Worm (Caenorhabditis elegans) whole organism, L4 larva: ENCODE data around the gene hlh-26.

Experiments used
- D1046.2 ChIP-seq: fragments of 200-800 bp; sonication (Bioruptor generic); IDR thresholded peaks from 2 replicates; pipeline ENCODE4 v1.3.6; 2022; ENCODE audit warnings: missing genetic modification characterization, missing compliant biosample characterization
- F26F4.8 ChIP-seq: fragments of 200-800 bp; sonication (Bioruptor generic); conservative IDR thresholded peaks from 2 replicates; pipeline ENCODE4 v1.3.6; 2022; ENCODE audit warnings: missing genetic modification characterization, missing compliant biosample characterization
- F37D6.2 ChIP-seq: sonication (generic microtip); optimal IDR thresholded peaks from 2 replicates; lab custom pipeline; 2016; ENCODE audit warnings: mild to moderate bottlenecking, missing genetic modification characterization, missing compliant biosample characterization
- Y48G9A.11 ChIP-seq: fragments of 200-800 bp; sonication (Bioruptor generic); IDR thresholded peaks from 2 replicates; pipeline ENCODE4 v1.3.6; 2022; ENCODE audit warnings: missing genetic modification reagents, missing genetic modification characterization, missing compliant biosample characterization
- Y5F2A.4 ChIP-seq: fragments of 200-800 bp; sonication (Bioruptor generic); optimal IDR thresholded peaks from 2 replicates; lab custom pipeline; 2018; ENCODE audit warnings: mild to moderate bottlenecking, missing genetic modification characterization, missing compliant biosample characterization
- ZK546.5 ChIP-seq, 2 experiments: sonication (generic microtip); optimal IDR thresholded peaks; 2 replicates each; lab custom pipeline; 2017; ENCODE audit warnings: missing biosample characterization in 2 of 2, missing genetic modification characterization in 2 of 2
- aha-1 ChIP-seq: fragments of 150-350 bp; peaks from one replicate; lab custom pipeline; 2014; ENCODE audit warnings: missing biosample characterization, missing genetic modification characterization
- ceh-28 ChIP-seq: fragments of 150-350 bp; optimal IDR thresholded peaks from 2 replicates; lab custom pipeline; 2014; ENCODE audit warnings: missing biosample characterization, missing genetic modification reagents, missing genetic modification characterization
- ceh-82 ChIP-seq: sonication (generic microtip); optimal IDR thresholded peaks from 2 replicates; lab custom pipeline; 2017; ENCODE audit warnings: missing biosample characterization, missing genetic modification characterization
- ces-1 ChIP-seq: fragments of 150-350 bp; sonication (generic microtip); optimal IDR thresholded peaks from 4 replicates; lab custom pipeline; 2014; ENCODE audit warnings: missing biosample characterization, missing genetic modification reagents, missing genetic modification characterization
- ctbp-1 ChIP-seq: fragments of 200-800 bp; sonication (Bioruptor generic); IDR thresholded peaks from 2 replicates; pipeline ENCODE4 v1.3.6; 2022; ENCODE audit warnings: missing genetic modification reagents, missing genetic modification characterization, missing compliant biosample characterization
- daf-12 ChIP-seq: fragments of 150-350 bp; optimal IDR thresholded peaks from 2 replicates; lab custom pipeline; 2014; ENCODE audit warnings: missing biosample characterization, missing genetic modification reagents, missing genetic modification characterization
- dmd-6 ChIP-seq: fragments of 200-800 bp; sonication (Bioruptor generic); IDR thresholded peaks from 2 replicates; pipeline ENCODE4 v1.3.6; 2022; ENCODE audit warnings: missing genetic modification reagents, missing genetic modification characterization, missing compliant biosample characterization
- duxl-1 ChIP-seq: sonication (generic microtip); optimal IDR thresholded peaks from 2 replicates; lab custom pipeline; 2016; ENCODE audit warnings: mild to moderate bottlenecking, missing genetic modification characterization, moderate library complexity, missing compliant biosample characterization; ENCODE audit not compliant: poor library complexity
- dve-1 ChIP-seq: sonication (generic microtip); optimal IDR thresholded peaks from 2 replicates; lab custom pipeline; 2017; ENCODE audit warnings: antibody characterized with exemption, mild to moderate bottlenecking, missing genetic modification characterization, missing compliant biosample characterization; ENCODE audit not compliant: insufficient read depth
- egl-27 ChIP-seq: sonication (generic microtip); optimal IDR thresholded peaks from 3 replicates; lab custom pipeline; 2017; ENCODE audit warnings: missing biosample characterization, missing genetic modification reagents, missing genetic modification characterization
- egl-43 ChIP-seq: fragments of 200-800 bp; sonication (Bioruptor generic); IDR thresholded peaks from 2 replicates; pipeline ENCODE4 v1.3.6; 2022; ENCODE audit warnings: missing genetic modification reagents, missing genetic modification characterization, missing compliant biosample characterization
- gei-8 ChIP-seq: fragments of 200-800 bp; sonication (Bioruptor generic); optimal IDR thresholded peaks from 2 replicates; lab custom pipeline; 2018; ENCODE audit warnings: mild to moderate bottlenecking, missing genetic modification characterization, missing compliant biosample characterization
- hlh-30 ChIP-seq: sonication (generic microtip); optimal IDR thresholded peaks from 2 replicates; lab custom pipeline; 2017; ENCODE audit warnings: antibody characterized with exemption, mild to moderate bottlenecking, missing genetic modification characterization, missing compliant biosample characterization; ENCODE audit not compliant: insufficient read depth
- hmg-1.1 ChIP-seq: fragments of 200-800 bp; sonication (Bioruptor generic); IDR thresholded peaks from 2 replicates; pipeline ENCODE4 v1.3.6; 2022; ENCODE audit warnings: missing genetic modification reagents, missing genetic modification characterization, missing compliant biosample characterization
- jun-1 ChIP-seq: fragments of 150-350 bp; optimal IDR thresholded peaks from 2 replicates; lab custom pipeline; 2014; ENCODE audit warnings: missing biosample characterization, missing genetic modification reagents, missing genetic modification characterization
- lim-7 ChIP-seq: fragments of 200-800 bp; sonication (Bioruptor generic); IDR thresholded peaks from 2 replicates; pipeline ENCODE4 v1.3.6; 2022; ENCODE audit warnings: missing genetic modification characterization, missing compliant biosample characterization
- lin-15B ChIP-seq: fragments of 150-350 bp; sonication (generic microtip); optimal IDR thresholded peaks from 3 replicates; lab custom pipeline; 2014; ENCODE audit warnings: missing biosample characterization, missing genetic modification characterization
- lir-3 ChIP-seq: sonication (generic microtip); optimal IDR thresholded peaks from 2 replicates; lab custom pipeline; 2016; ENCODE audit warnings: mild to moderate bottlenecking, missing genetic modification characterization, missing compliant biosample characterization
- mdl-1 ChIP-seq, 2 experiments: fragments of 150-350 bp in 1 of 2; sonication (generic microtip) in 1 of 2; optimal IDR thresholded peaks; 2 replicates each; lab custom pipeline; 2014 to 2017; ENCODE audit warnings: missing biosample characterization in 2 of 2, missing genetic modification characterization in 2 of 2
- mdt-29 ChIP-seq: fragments of 200-800 bp; sonication (Bioruptor generic); IDR thresholded peaks from 2 replicates; pipeline ENCODE4 v1.3.6; 2022; ENCODE audit warnings: missing genetic modification reagents, missing genetic modification characterization, missing compliant biosample characterization
- mxl-3 ChIP-seq: fragments of 200-800 bp; sonication (Bioruptor generic); optimal IDR thresholded peaks from 2 replicates; lab custom pipeline; 2018; ENCODE audit warnings: mild to moderate bottlenecking, missing genetic modification characterization, missing compliant biosample characterization
- nhr-10 ChIP-seq: fragments of 150-350 bp; optimal IDR thresholded peaks from 2 replicates; lab custom pipeline; 2014; ENCODE audit warnings: missing biosample characterization, missing genetic modification characterization
- nhr-102 ChIP-seq: sonication (generic microtip); optimal IDR thresholded peaks from 2 replicates; lab custom pipeline; 2016; ENCODE audit warnings: mild to moderate bottlenecking, missing genetic modification characterization, moderate library complexity, missing compliant biosample characterization
- nhr-11 ChIP-seq: fragments of 150-350 bp; optimal IDR thresholded peaks from 2 replicates; lab custom pipeline; 2014; ENCODE audit warnings: missing biosample characterization, missing genetic modification characterization
- nhr-25 ChIP-seq: sonication (generic microtip); optimal IDR thresholded peaks from 2 replicates; lab custom pipeline; 2017; ENCODE audit warnings: missing genetic modification characterization, mild to moderate bottlenecking, missing compliant biosample characterization, antibody characterized with exemption, moderate library complexity, borderline replicate concordance; ENCODE audit not compliant: insufficient read depth
- nhr-48 ChIP-seq: sonication (generic microtip); optimal IDR thresholded peaks from 2 replicates; lab custom pipeline; 2016; ENCODE audit warnings: mild to moderate bottlenecking, missing genetic modification characterization, missing compliant biosample characterization
- nhr-6 ChIP-seq: fragments of 150-350 bp; optimal IDR thresholded peaks from 2 replicates; lab custom pipeline; 2014; ENCODE audit warnings: missing biosample characterization, missing genetic modification characterization
- nhr-76 ChIP-seq: fragments of 150-350 bp; optimal IDR thresholded peaks from 2 replicates; lab custom pipeline; 2014; ENCODE audit warnings: missing biosample characterization, missing genetic modification characterization
- nhr-77 ChIP-seq: fragments of 150-350 bp; optimal IDR thresholded peaks from 2 replicates; lab custom pipeline; 2014; ENCODE audit warnings: missing biosample characterization, missing genetic modification characterization
- php-3 ChIP-seq: fragments of 200-800 bp; sonication (Bioruptor generic); IDR thresholded peaks from 2 replicates; pipeline ENCODE4 v1.3.6; 2022; ENCODE audit warnings: missing genetic modification reagents, missing genetic modification characterization, missing compliant biosample characterization
- pqm-1 ChIP-seq: sonication (generic microtip); optimal IDR thresholded peaks from 2 replicates; lab custom pipeline; 2017; ENCODE audit warnings: missing biosample characterization, missing genetic modification characterization
- rbr-2 ChIP-seq: sonication (generic microtip); optimal IDR thresholded peaks from 2 replicates; lab custom pipeline; 2016; ENCODE audit warnings: missing genotype, missing genetic modification characterization, missing compliant biosample characterization
- saeg-2 ChIP-seq: fragments of 200-800 bp; sonication (Bioruptor generic); IDR thresholded peaks from 2 replicates; pipeline ENCODE4 v1.3.6; 2022; ENCODE audit warnings: missing genetic modification reagents, missing genetic modification characterization, missing compliant biosample characterization
- sdz-12 ChIP-seq: fragments of 200-800 bp; sonication (Bioruptor generic); optimal IDR thresholded peaks from 2 replicates; lab custom pipeline; 2018; ENCODE audit warnings: mild to moderate bottlenecking, missing genetic modification characterization, missing compliant biosample characterization
- skn-1 ChIP-seq: fragments of 150-350 bp; optimal IDR thresholded peaks from 2 replicates; lab custom pipeline; 2014; ENCODE audit warnings: missing biosample characterization, missing genetic modification characterization
- snpc-4 ChIP-seq: fragments of 150-350 bp; optimal IDR thresholded peaks from 2 replicates; lab custom pipeline; 2014; ENCODE audit warnings: missing biosample characterization, missing genetic modification characterization
- spr-1 ChIP-seq: sonication (generic microtip); optimal IDR thresholded peaks from 2 replicates; lab custom pipeline; 2016; ENCODE audit warnings: mild to moderate bottlenecking, missing genetic modification characterization, missing compliant biosample characterization
- spr-3 ChIP-seq: fragments of 200-800 bp; sonication (Bioruptor generic); optimal IDR thresholded peaks from 2 replicates; lab custom pipeline; 2018; ENCODE audit warnings: mild to moderate bottlenecking, missing genetic modification characterization, missing compliant biosample characterization
- tag-97 ChIP-seq: fragments of 200-800 bp; sonication (Bioruptor generic); IDR thresholded peaks from 2 replicates; pipeline ENCODE4 v1.3.6; 2022; ENCODE audit warnings: missing genetic modification characterization, missing compliant biosample characterization
- tra-1 ChIP-seq: fragments of 200-800 bp; sonication (Bioruptor generic); IDR thresholded peaks from 2 replicates; pipeline ENCODE4 v1.3.6; 2022; ENCODE audit warnings: missing genetic modification reagents, missing genetic modification characterization, missing compliant biosample characterization
- unc-39 ChIP-seq: sonication (generic microtip); optimal IDR thresholded peaks from 2 replicates; lab custom pipeline; 2017; ENCODE audit warnings: missing biosample characterization, missing genetic modification characterization
- vab-7 ChIP-seq: fragments of 200-800 bp; sonication (Bioruptor generic); IDR thresholded peaks from 2 replicates; pipeline ENCODE4 v1.3.6; 2022; ENCODE audit warnings: missing genetic modification reagents, missing genetic modification characterization, missing compliant biosample characterization
- zfp-3 ChIP-seq: fragments of 200-800 bp; sonication (Bioruptor generic); conservative IDR thresholded peaks from 2 replicates; pipeline ENCODE4 v1.3.6; 2022; ENCODE audit warnings: missing genetic modification reagents, missing genetic modification characterization, missing compliant biosample characterization
- zip-2 ChIP-seq: fragments of 150-350 bp; optimal IDR thresholded peaks from 2 replicates; lab custom pipeline; 2014; ENCODE audit warnings: missing biosample characterization, missing genetic modification characterization

hlh-26 gene

DNA sequence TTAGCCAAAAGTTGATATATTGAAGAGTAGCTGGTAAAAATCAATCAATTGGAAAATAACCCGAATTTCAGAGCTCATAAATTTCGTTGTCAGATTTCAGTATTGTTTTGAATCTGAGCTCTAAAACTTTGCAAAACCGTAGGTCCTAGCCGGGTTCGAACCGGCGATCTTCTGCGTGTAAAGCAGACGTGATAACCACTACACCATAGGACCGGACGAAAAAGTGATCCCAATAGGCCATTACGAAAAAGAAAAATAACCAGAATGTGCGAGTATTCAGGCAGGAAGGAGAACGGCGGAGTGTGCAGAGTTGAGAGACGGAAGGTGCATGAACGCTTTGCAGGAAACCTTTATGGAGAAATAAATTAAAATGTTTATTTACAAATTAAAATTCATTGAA lies 43.5 kb upstream of the hlh-26 start (continued):
- TF ChIP-seq ceh-82 (no peak), lin-15B (tag; lab: Kevin White, UChicago) (no peak), lim-7 (peak; percentile 77), nhr-11 (tag; lab: Kevin White, UChicago) (no peak), nhr-10 (tag; lab: Kevin White, UChicago) (no peak), D1046.2 (GFP tag; lab: Robert Waterston, UW) (0 out of 2 replicates have a peak, but pooled peaks have one; percentile 53), dmd-6 (GFP tag; lab: Robert Waterston, UW) (peak; percentile 59), zip-2 (tag; lab: Kevin White, UChicago) (peak; percentile 23), zfp-3 (GFP tag; lab: Robert Waterston, UW) (no peak), duxl-1 (tag; lab: Kevin White, UChicago) (peak; percentile 41), mxl-3 (peak; percentile 32), egl-43 (GFP tag; lab: Robert Waterston, UW) (peak; percentile 90), php-3 (GFP tag; lab: Robert Waterston, UW) (peak; percentile 57; the same call in 1 of the 2 replicates), hmg-1.1 (GFP tag; lab: Robert Waterston, UW) (peak; percentile 80), nhr-48 (tag; lab: Kevin White, UChicago) (no peak), mdt-29 (GFP tag; lab: Robert Waterston, UW) (no peak), daf-12 (tag; lab: Kevin White, UChicago) (no peak), tra-1 (peak; percentile 54; the same call in 1 of the 2 replicates), egl-27 (tag; lab: Kevin White, UChicago) (no peak), F26F4.8 (no peak), Y48G9A.11 (GFP tag; lab: Robert Waterston, UW) (no peak)

DNA sequence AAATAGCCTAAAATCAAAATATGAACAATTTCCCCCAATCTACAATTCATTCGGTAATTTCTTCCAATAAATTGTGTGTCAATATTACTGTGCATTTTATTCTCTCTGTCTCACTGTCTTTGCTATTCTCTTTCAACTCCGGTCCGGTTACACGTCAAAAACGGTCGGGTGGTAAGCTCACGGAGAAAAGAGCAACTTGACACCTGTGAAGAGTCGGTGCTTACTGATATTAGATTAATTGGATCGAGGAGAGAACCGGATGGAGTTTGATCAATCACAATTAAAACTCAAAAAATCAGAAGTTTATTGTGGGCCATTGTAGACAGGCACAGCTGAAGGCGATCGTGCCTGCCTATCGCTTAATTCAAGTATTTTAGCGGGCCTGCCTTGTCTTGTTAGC lies 41.4 kb upstream of the hlh-26 start:
- no peak for TF ChIP-seq skn-1 (tag; lab: Kevin White, UChicago)
- peak; percentile 17 for TF ChIP-seq dve-1 (tag; lab: Kevin White, UChicago)
- TF ChIP-seq nhr-102 (tag; lab: Kevin White, UChicago) = peak; percentile 64
- TF ChIP-seq dmd-6 (GFP tag; lab: Robert Waterston, UW) = peak; percentile 38
- no peak for TF ChIP-seq egl-27 (tag; lab: Kevin White, UChicago)
- TF ChIP-seq aha-1 = peak; percentile 56
- no peak for TF ChIP-seq unc-39 (tag; lab: Kevin White, UChicago)
- no peak for TF ChIP-seq F37D6.2
- no peak for TF ChIP-seq spr-1
- TF ChIP-seq pqm-1 (tag; lab: Kevin White, UChicago) = no peak
- no peak for TF ChIP-seq lir-3 (tag; lab: Kevin White, UChicago)
- TF ChIP-seq F26F4.8 = no peak
- TF ChIP-seq sdz-12 (GFP tag; lab: Kevin White, UChicago) = no peak
- TF ChIP-seq nhr-11 (tag; lab: Kevin White, UChicago) = no peak
- TF ChIP-seq spr-3 = no peak
- no peak for TF ChIP-seq nhr-76 (tag; lab: Kevin White, UChicago)
- no peak for TF ChIP-seq saeg-2
- TF ChIP-seq ces-1 (GFP tag; lab: Kevin White, UChicago) = no peak
- TF ChIP-seq rbr-2 (tag; lab: Kevin White, UChicago) = no peak
- no peak for TF ChIP-seq Y5F2A.4 (GFP tag; lab: Kevin White, UChicago)
- no peak for TF ChIP-seq mdl-1 (tag; optimal IDR thresholded peaks at IDR 0.05; lab: Kevin White, UChicago)
- no peak for TF ChIP-seq ZK546.5 (tag; optimal IDR thresholded peaks at IDR 0.05; lab: Kevin White, UChicago)
- no peak for TF ChIP-seq nhr-25 (tag; lab: Kevin White, UChicago)
- no peak for TF ChIP-seq gei-8 (GFP tag; lab: Kevin White, UChicago)
- TF ChIP-seq mxl-3 = no peak
- no peak for TF ChIP-seq snpc-4
- TF ChIP-seq jun-1 (tag; lab: Kevin White, UChicago) = no peak
- TF ChIP-seq nhr-10 (tag; lab: Kevin White, UChicago) = no peak
- no peak for TF ChIP-seq nhr-77 (tag; lab: Kevin White, UChicago)
- no peak for TF ChIP-seq hlh-30 (tag; lab: Kevin White, UChicago)
- TF ChIP-seq tag-97 (GFP tag; lab: Robert Waterston, UW) = no peak
- TF ChIP-seq ctbp-1 (GFP tag; lab: Robert Waterston, UW) = 0 out of 2 replicates have a peak, but pooled peaks have one; percentile 15
- TF ChIP-seq ceh-82 = no peak
- peak; percentile 3 for TF ChIP-seq zip-2 (tag; lab: Kevin White, UChicago)
- no peak for TF ChIP-seq nhr-6 (tag; lab: Kevin White, UChicago)
- no peak for TF ChIP-seq ceh-28 (tag; lab: Kevin White, UChicago)
- TF ChIP-seq vab-7 (GFP tag; lab: Robert Waterston, UW) = no peak
